Worm (Caenorhabditis elegans): ENCODE results near the gene F59F5.3.

Gene F59F5.3

DNA sequence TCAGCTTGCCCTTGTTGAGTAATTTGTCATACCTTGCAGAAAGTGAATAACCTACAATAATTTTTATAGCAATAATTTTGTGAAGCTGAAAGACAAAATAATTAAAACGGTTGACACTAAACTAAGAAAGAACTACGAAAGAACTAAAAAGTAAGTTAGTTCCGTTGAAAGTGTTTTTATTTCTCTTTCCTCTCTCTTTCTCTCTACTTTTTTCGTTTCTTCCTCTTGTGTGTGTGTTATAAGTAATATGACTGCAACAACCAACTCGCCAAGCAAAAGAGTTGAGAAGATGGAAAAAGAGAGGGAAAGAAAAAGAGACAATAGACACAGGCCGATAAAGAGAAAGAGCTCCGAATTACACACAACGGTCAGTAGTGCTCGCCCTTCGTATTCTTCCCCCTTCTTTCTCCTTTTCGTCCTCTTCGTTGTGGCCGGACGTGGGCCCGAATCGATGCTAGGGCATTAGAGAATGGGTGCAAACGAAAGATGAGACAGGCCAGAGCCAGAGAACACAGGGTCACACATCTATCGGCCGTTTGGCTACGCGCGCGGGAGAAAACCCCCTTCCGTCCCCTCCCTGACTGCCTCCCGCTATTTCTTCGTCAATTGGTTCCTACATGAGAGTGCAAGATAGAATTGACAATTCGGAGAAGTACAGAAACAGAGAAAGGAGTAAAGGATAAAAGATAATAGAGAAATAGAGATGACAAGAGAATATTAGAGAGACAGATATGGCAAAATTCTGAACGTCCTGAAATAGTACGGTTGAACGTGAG lies 13.2 kb upstream of the F59F5.3 start, which contains the start of gene syd-2 (continued):
- TF ChIP-seq nhr-25 (tag; optimal IDR thresholded peaks at IDR 0.05) (no peak), nhr-11 (tag; optimal IDR thresholded peaks at IDR 0.05) (peak; percentile 51), unc-62 (GFP tag; optimal IDR thresholded peaks at IDR 0.05) (no peak), egl-27 (tag; optimal IDR thresholded peaks at IDR 0.05) (peak; percentile 65), aly-2 (tag; optimal IDR thresholded peaks at IDR 0.05) (no peak), F13H6.1 (tag; optimal IDR thresholded peaks at IDR 0.05) (peak; percentile 96), sem-4 (tag; optimal IDR thresholded peaks at IDR 0.05) (peak; percentile 89), nhr-129 (tag; optimal IDR thresholded peaks at IDR 0.05) (peak; percentile 93), sma-9 (GFP tag; optimal IDR thresholded peaks at IDR 0.05) (peak; percentile 54), sma-9 (tag; optimal IDR thresholded peaks at IDR 0.05) (no peak), lin-13 (GFP tag; optimal IDR thresholded peaks at IDR 0.05) (peak; percentile 55), zag-1 (tag; optimal IDR thresholded peaks at IDR 0.05) (peak; percentile 83), unc-39 (tag; optimal IDR thresholded peaks at IDR 0.05) (no peak)

DNA sequence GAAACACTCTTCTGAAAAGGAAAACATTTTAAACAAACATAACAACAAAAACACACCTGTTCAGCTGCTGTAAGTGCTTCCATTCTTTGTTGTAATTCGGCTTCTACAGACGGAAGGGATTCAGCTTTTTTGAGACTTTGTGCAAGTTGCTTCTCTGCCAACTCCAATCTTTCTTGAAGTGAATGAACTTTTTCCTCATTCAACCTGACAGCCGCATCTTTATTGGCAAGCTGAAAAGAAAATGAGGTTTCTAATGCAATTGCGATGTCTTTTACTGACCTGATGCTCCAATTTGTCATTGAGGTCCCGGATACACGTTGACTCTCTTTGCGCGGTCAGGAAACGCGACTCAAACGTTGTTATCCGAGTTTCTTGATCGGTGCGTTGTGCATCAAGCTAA lies 10.8 kb upstream of the F59F5.3 start:
- no peak for TF ChIP-seq crh-2 (tag; optimal IDR thresholded peaks at IDR 0.05)
- TF ChIP-seq nhr-6 (tag; optimal IDR thresholded peaks at IDR 0.05) = no peak
- TF ChIP-seq nhr-129 (tag; optimal IDR thresholded peaks at IDR 0.05) = no peak
- TF ChIP-seq mbf-1 (tag; optimal IDR thresholded peaks at IDR 0.05) = no peak
- no peak for TF ChIP-seq nhr-237 (tag; optimal IDR thresholded peaks at IDR 0.05)
- TF ChIP-seq lin-39 (tag; optimal IDR thresholded peaks at IDR 0.05) = no peak
- no peak for TF ChIP-seq lin-13 (GFP tag; optimal IDR thresholded peaks at IDR 0.05)
- TF ChIP-seq mab-5 (tag; optimal IDR thresholded peaks at IDR 0.05) = no peak
- TF ChIP-seq nhr-23 (tag; optimal IDR thresholded peaks at IDR 0.05) = no peak
- no peak for TF ChIP-seq ztf-11 (tag; optimal IDR thresholded peaks at IDR 0.05)
- TF ChIP-seq R02D3.7 (tag; optimal IDR thresholded peaks at IDR 0.05) = no peak
- no peak for TF ChIP-seq sma-3 (GFP tag; optimal IDR thresholded peaks at IDR 0.05)
- TF ChIP-seq nhr-77 (tag; optimal IDR thresholded peaks at IDR 0.05) = no peak
- no peak for TF ChIP-seq peb-1 (tag; optimal IDR thresholded peaks at IDR 0.05)
- no peak for TF ChIP-seq snpc-4 (tag; optimal IDR thresholded peaks at IDR 0.05)
- no peak for TF ChIP-seq ceh-16 (tag; optimal IDR thresholded peaks at IDR 0.05)
- TF ChIP-seq blmp-1 (tag; optimal IDR thresholded peaks at IDR 0.05; ENCODE audit: insufficient read depth) = no peak
- no peak for TF ChIP-seq lin-11 (tag; optimal IDR thresholded peaks at IDR 0.05)
- no peak for TF ChIP-seq elt-1 (tag; optimal IDR thresholded peaks at IDR 0.05)
- no peak for TF ChIP-seq fos-1 (tag; optimal IDR thresholded peaks at IDR 0.05)

DNA sequence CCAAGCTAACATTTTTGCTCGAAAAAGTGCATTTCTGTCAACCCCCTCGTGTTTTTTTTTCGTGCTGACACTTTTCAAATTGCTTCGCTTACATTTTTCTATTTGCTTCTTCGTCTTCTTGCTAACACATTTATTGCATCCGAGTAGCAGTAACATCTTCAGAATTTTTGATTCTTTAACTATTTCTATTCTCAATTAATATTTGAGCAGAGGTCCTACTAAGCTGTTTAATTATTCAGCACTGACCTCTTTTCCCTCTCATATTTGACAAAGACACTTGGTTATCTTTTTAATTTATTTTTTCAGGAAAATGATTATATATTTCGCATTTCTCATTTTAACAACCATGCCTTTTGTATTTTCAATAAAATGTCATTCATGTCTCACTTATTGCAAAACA lies 3.5 kb upstream of the F59F5.3 start, which contains the start of gene F59F5.5:
TSS of gene F59F5.5 (plus strand) at position 301 of the 400 bp plus-strand sequence.
- no peak for TF ChIP-seq F13H6.1 (tag; optimal IDR thresholded peaks at IDR 0.05)
- no peak for TF ChIP-seq sem-4 (tag; optimal IDR thresholded peaks at IDR 0.05)
- TF ChIP-seq egl-27 (tag; optimal IDR thresholded peaks at IDR 0.05) = no peak
- TF ChIP-seq sma-3 (GFP tag; optimal IDR thresholded peaks at IDR 0.05) = no peak

DNA sequence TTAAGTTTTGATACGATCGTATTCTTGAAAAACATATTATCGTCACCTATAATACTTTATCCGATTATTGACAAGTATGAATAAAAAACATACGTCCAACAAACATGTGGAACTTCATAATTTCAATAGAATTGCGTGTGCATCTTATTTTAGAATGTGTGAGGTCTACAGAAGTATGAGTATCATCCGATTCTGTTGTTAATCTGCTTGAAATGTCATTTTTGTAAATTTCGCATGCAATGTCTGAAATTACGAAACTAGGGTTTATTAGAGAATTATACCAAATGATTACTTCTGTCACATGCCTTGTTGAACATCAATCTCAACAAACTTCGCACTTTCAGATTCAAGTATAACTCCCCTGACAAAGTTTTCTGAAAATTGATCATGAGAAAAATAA lies 424 bp downstream of the F59F5.3 start:
- TF ChIP-seq nhr-21 (tag; optimal IDR thresholded peaks at IDR 0.05) = no peak
- TF ChIP-seq unc-55 (GFP tag; optimal IDR thresholded peaks at IDR 0.05) = no peak
- no peak for TF ChIP-seq Y55F3AM.14 (GFP tag; optimal IDR thresholded peaks at IDR 0.05)
- no peak for TF ChIP-seq crh-2 (tag; optimal IDR thresholded peaks at IDR 0.05)
- no peak for TF ChIP-seq sem-4 (tag; optimal IDR thresholded peaks at IDR 0.05)
- TF ChIP-seq gmeb-1 (tag; optimal IDR thresholded peaks at IDR 0.05) = no peak
- TF ChIP-seq ztf-1 (GFP tag; conservative IDR thresholded peaks at IDR 0.05) = no peak
- no peak for TF ChIP-seq ztf-4 (tag; optimal IDR thresholded peaks at IDR 0.05)
- TF ChIP-seq nhr-10 (tag; optimal IDR thresholded peaks at IDR 0.05) = no peak
- TF ChIP-seq nhr-6 (tag; optimal IDR thresholded peaks at IDR 0.05) = no peak
- no peak for TF ChIP-seq mab-5 (tag; optimal IDR thresholded peaks at IDR 0.05)
- no peak for TF ChIP-seq aly-2 (tag; optimal IDR thresholded peaks at IDR 0.05)
- no peak for TF ChIP-seq nhr-12 (tag; optimal IDR thresholded peaks at IDR 0.05)
- TF ChIP-seq sma-3 (GFP tag; optimal IDR thresholded peaks at IDR 0.05) = no peak
- TF ChIP-seq ztf-11 (tag; optimal IDR thresholded peaks at IDR 0.05) = no peak
- no peak for TF ChIP-seq alr-1 (tag; optimal IDR thresholded peaks at IDR 0.05)
